In genomic region chr3R:8181412-8182108, dm6 we compare ENCODE assay signal across 1 fruit fly cellular context.
TF ChIP-seq lines count a peak whose summit lies in the region.

Gene grn, minus strand, starts transcription at chr3R:8181444.

TF ChIP-seq in whole organism, embryonic, 481 proteins besides CTCF, POLR2A, EP300 and RAD21 (continued from another document):
- no peak for TF ChIP-seq Drgx (GFP tag; IDR thresholded peaks at IDR 0.05; lab: Robert Waterston, UW)
- TF ChIP-seq salm (tag; optimal IDR thresholded peaks at IDR 0.05; lab: Kevin White, UChicago): no peak
- TF ChIP-seq klu (GFP tag; IDR thresholded peaks at IDR 0.05; lab: Robert Waterston, UW): no peak
- no peak for TF ChIP-seq Sox100B (GFP tag; optimal IDR thresholded peaks at IDR 0.05; lab: Kevin White, UChicago)
- peak; percentile 82 for TF ChIP-seq Adf1 (GFP tag; IDR thresholded peaks at IDR 0.05; lab: Robert Waterston, UW)
- no peak for TF ChIP-seq Spps (tag; optimal IDR thresholded peaks at IDR 0.05; lab: Kevin White, UChicago)
- no peak for TF ChIP-seq CG15269 (tag; optimal IDR thresholded peaks at IDR 0.05; lab: Kevin White, UChicago)
- TF ChIP-seq CG6791 (GFP tag; IDR thresholded peaks at IDR 0.05; lab: Robert Waterston, UW; ENCODE audit: partially characterized antibody): peak; percentile 58; the same call in 2 of the 3 replicates
- no peak for TF ChIP-seq ab (GFP tag; optimal IDR thresholded peaks at IDR 0.05; lab: Kevin White, UChicago)
- TF ChIP-seq ssp (GFP tag; IDR thresholded peaks at IDR 0.05; lab: Robert Waterston, UW): no peak
- TF ChIP-seq tgo (GFP tag; IDR thresholded peaks at IDR 0.05; lab: Robert Waterston, UW): 0 out of 3 replicates have a peak, but pooled peaks have one; percentile 33
- 0 out of 3 replicates have a peak, but pooled peaks have one; percentile 50 for TF ChIP-seq hb (GFP tag; IDR thresholded peaks at IDR 0.05; lab: Robert Waterston, UW; ENCODE audit: partially characterized antibody)
- TF ChIP-seq CG6254 (GFP tag; optimal IDR thresholded peaks at IDR 0.05; lab: Kevin White, UChicago): no peak
- no peak for TF ChIP-seq exex (tag; optimal IDR thresholded peaks at IDR 0.05; lab: Kevin White, UChicago)
- no peak for TF ChIP-seq pzg (GFP tag; optimal IDR thresholded peaks at IDR 0.05; lab: Kevin White, UChicago)
- TF ChIP-seq zfh1 (GFP tag; IDR thresholded peaks at IDR 0.05; lab: Robert Waterston, UW): 0 out of 3 replicates have a peak, but pooled peaks have one; percentile 20
- TF ChIP-seq CG13424 (tag; optimal IDR thresholded peaks at IDR 0.05; lab: Kevin White, UChicago): no peak
- no peak for TF ChIP-seq bab2 (GFP tag; optimal IDR thresholded peaks at IDR 0.05; lab: Kevin White, UChicago)
- TF ChIP-seq Rx (GFP tag; IDR thresholded peaks at IDR 0.05; lab: Robert Waterston, UW): no peak
- no peak for TF ChIP-seq Abd-B (GFP tag; optimal IDR thresholded peaks at IDR 0.05; lab: Kevin White, UChicago)
- no peak for TF ChIP-seq kay (GFP tag; optimal IDR thresholded peaks at IDR 0.05; lab: Kevin White, UChicago)
- TF ChIP-seq Atf6 (GFP tag; IDR thresholded peaks at IDR 0.05; lab: Robert Waterston, UW): peak; percentile 24; the same call in 1 of the 2 replicates
- TF ChIP-seq CG17568 (GFP tag; optimal IDR thresholded peaks at IDR 0.05; lab: Kevin White, UChicago): no peak
- TF ChIP-seq CG16815 (GFP tag; optimal IDR thresholded peaks at IDR 0.05; lab: Kevin White, UChicago): no peak
- TF ChIP-seq Atf3 (GFP tag; optimal IDR thresholded peaks at IDR 0.05; lab: Kevin White, UChicago): no peak
- TF ChIP-seq pfk (GFP tag; optimal IDR thresholded peaks at IDR 0.05; lab: Kevin White, UChicago): peak; percentile 28
- TF ChIP-seq sd (tag; optimal IDR thresholded peaks at IDR 0.05; lab: Kevin White, UChicago): peak; percentile 53
TF ChIP-seq in whole organism, embryonic: peak in this region for 189.
